Fruit fly (Drosophila melanogaster): ENCODE data around the gene CG14930.

CG14930 gene

dm6 chr2L:11474960-11475359 lies 46.1 kb downstream of the CG14930 start:
- TF ChIP-seq bab1 (GFP tag; optimal IDR thresholded peaks at IDR 0.05) (no peak), CG14711 (tag; optimal IDR thresholded peaks at IDR 0.05) (no peak), CG1620 (GFP tag; optimal IDR thresholded peaks at IDR 0.05) (no peak)

dm6 chr2L:11471979-11472514 lies 49.0 kb downstream of the CG14930 start:
- TF ChIP-seq tj (GFP tag; optimal IDR thresholded peaks at IDR 0.05) (no peak), pad (GFP tag; optimal IDR thresholded peaks at IDR 0.05) (no peak), toe (GFP tag; optimal IDR thresholded peaks at IDR 0.05) (no peak), Crg-1 (GFP tag; optimal IDR thresholded peaks at IDR 0.05) (no peak), CG7045 (GFP tag; optimal IDR thresholded peaks at IDR 0.05) (no peak), bab1 (GFP tag; optimal IDR thresholded peaks at IDR 0.05) (no peak), CG33017 (tag; optimal IDR thresholded peaks at IDR 0.05) (no peak), CG5204 (GFP tag; optimal IDR thresholded peaks at IDR 0.05) (no peak), Mnt (GFP tag; optimal IDR thresholded peaks at IDR 0.05) (no peak), CG1620 (GFP tag; optimal IDR thresholded peaks at IDR 0.05) (no peak), CG11617 (GFP tag; optimal IDR thresholded peaks at IDR 0.05) (no peak), kay (GFP tag; ENCODE audit: borderline replicate concordance) (no peak), cic (GFP tag; optimal IDR thresholded peaks at IDR 0.05) (no peak), CG12768 (GFP tag; optimal IDR thresholded peaks at IDR 0.05) (no peak), CG7101 (tag; optimal IDR thresholded peaks at IDR 0.05) (no peak)
